Fruit fly (Drosophila melanogaster): ENCODE results near the gene Polr1E.

The Polr1E gene

DNA sequence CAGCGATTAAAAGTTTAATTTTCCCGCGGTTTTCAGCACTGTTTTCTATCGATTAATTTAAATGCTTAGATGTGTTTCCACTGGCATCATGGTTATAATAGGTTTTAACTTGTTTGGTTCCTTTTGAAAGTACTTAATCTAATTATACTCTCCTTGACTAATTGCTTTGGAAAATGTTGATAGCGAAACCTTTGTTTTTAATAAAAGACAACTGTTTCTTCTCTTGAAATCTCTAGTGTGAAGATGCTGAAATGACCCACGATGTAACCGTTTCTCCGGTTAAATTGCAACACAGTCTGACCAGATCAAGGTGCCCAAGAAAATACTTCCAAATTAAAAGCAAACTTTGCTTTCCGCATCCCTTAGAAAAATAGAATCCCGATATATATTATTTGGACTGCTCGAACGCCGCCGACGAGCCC is 2.6 kb downstream of the Polr1E start, which contains the start of gene Dlc90F (continued):
- TF ChIP-seq Antp (GFP tag; optimal IDR thresholded peaks at IDR 0.05) (peak; percentile 81), tx (GFP tag; optimal IDR thresholded peaks at IDR 0.05) (peak; percentile 73), Gug (GFP tag; IDR thresholded peaks at IDR 0.05) (peak; percentile 76; the same call in 3 of the 4 replicates), Ada2b (GFP tag; IDR thresholded peaks at IDR 0.05) (peak; percentile 57; the same call in 1 of the 2 replicates), Meics (GFP tag; optimal IDR thresholded peaks at IDR 0.05) (peak; percentile 47), CG12391 (tag; optimal IDR thresholded peaks at IDR 0.05) (peak; percentile 86), CG10366 (GFP tag; IDR thresholded peaks at IDR 0.05) (peak; percentile 78), CG7786 (GFP tag; optimal IDR thresholded peaks at IDR 0.05) (peak; percentile 77), CG9437 (GFP tag; optimal IDR thresholded peaks at IDR 0.05) (peak; percentile 50), aop (GFP tag; IDR thresholded peaks at IDR 0.05) (0 out of 2 replicates have a peak, but pooled peaks have one; percentile 27), knrl (GFP tag; IDR thresholded peaks at IDR 0.05; ENCODE audit: partially characterized antibody) (peak; percentile 74), CG2120 (GFP tag; optimal IDR thresholded peaks at IDR 0.05) (peak; percentile 87), CG4424 (GFP tag; optimal IDR thresholded peaks at IDR 0.05) (peak; percentile 66), CG17829 (tag; optimal IDR thresholded peaks at IDR 0.05) (peak; percentile 81), CG11560 (tag; IDR thresholded peaks at IDR 0.05) (peak; percentile 83), Nf-YB (GFP tag; optimal IDR thresholded peaks at IDR 0.05) (peak; percentile 59), CG10462 (GFP tag; optimal IDR thresholded peaks at IDR 0.05) (peak; percentile 58), CG31224 (GFP tag; IDR thresholded peaks at IDR 0.05) (peak; percentile 71), E2f1 (GFP tag; IDR thresholded peaks at IDR 0.05) (peak; percentile 83), ERR (GFP tag; optimal IDR thresholded peaks at IDR 0.05) (peak; percentile 62), Atf6 (GFP tag; IDR thresholded peaks at IDR 0.05) (peak; percentile 74; the same call in 1 of the 2 replicates), Stat92E (GFP tag; optimal IDR thresholded peaks at IDR 0.05) (no peak), Dp (GFP tag; optimal IDR thresholded peaks at IDR 0.05) (peak; percentile 44), CG14860 (GFP tag; IDR thresholded peaks at IDR 0.05; ENCODE audit: partially characterized antibody) (no peak), hkb (optimal IDR thresholded peaks at IDR 0.05) (peak; percentile 94), hkb (GFP tag; IDR thresholded peaks at IDR 0.05) (peak; percentile 63; the same call in 1 of the 2 replicates), TFAM (GFP tag; optimal IDR thresholded peaks at IDR 0.05) (peak; percentile 21), CG16813 (GFP tag; IDR thresholded peaks at IDR 0.05; ENCODE audit: partially characterized antibody) (peak; percentile 49), bab2 (GFP tag; optimal IDR thresholded peaks at IDR 0.05) (peak; percentile 85), CG4360 (GFP tag; IDR thresholded peaks at IDR 0.05) (no peak), ssp (GFP tag; IDR thresholded peaks at IDR 0.05) (peak; percentile 94), CG31388 (GFP tag; optimal IDR thresholded peaks at IDR 0.05) (peak; percentile 38), Ssrp (tag; optimal IDR thresholded peaks at IDR 0.05) (peak; percentile 84), schlank (tag; optimal IDR thresholded peaks at IDR 0.05) (no peak), wdn (GFP tag; IDR thresholded peaks at IDR 0.05) (peak; percentile 41), PHDP (tag; optimal IDR thresholded peaks at IDR 0.05) (peak; percentile 68), vnd (GFP tag; IDR thresholded peaks at IDR 0.05; ENCODE audit: partially characterized antibody) (0 out of 3 replicates have a peak, but pooled peaks have one; percentile 42), ttk (GFP tag; IDR thresholded peaks at IDR 0.05) (peak; percentile 80), ase (GFP tag; IDR thresholded peaks at IDR 0.05) (peak; percentile 65; the same call in 2 of the 3 replicates), Abd-B (GFP tag; optimal IDR thresholded peaks at IDR 0.05) (peak; percentile 95), inv (GFP tag; IDR thresholded peaks at IDR 0.05; ENCODE audit: partially characterized antibody) (peak; percentile 29; the same call in 1 of the 2 replicates), CG10274 (GFP tag; optimal IDR thresholded peaks at IDR 0.05) (no peak), lbe (GFP tag; optimal IDR thresholded peaks at IDR 0.05) (peak; percentile 40), Trl (optimal IDR thresholded peaks at IDR 0.05) (no peak), Trl (GFP tag; optimal IDR thresholded peaks at IDR 0.05) (peak; percentile 71), Six4 (GFP tag; optimal IDR thresholded peaks at IDR 0.05) (peak; percentile 38), CG34422 (GFP tag; IDR thresholded peaks at IDR 0.05) (peak; percentile 74), CG18476 (GFP tag; optimal IDR thresholded peaks at IDR 0.05) (peak; percentile 33), rib (GFP tag; IDR thresholded peaks at IDR 0.05) (peak; percentile 47; the same call in 1 of the 2 replicates), CG6765 (GFP tag; optimal IDR thresholded peaks at IDR 0.05) (no peak), exex (tag; optimal IDR thresholded peaks at IDR 0.05) (peak; percentile 33)
